Worm (Caenorhabditis elegans): ENCODE results near the gene C44H9.5.
A peak's percentile ranks its signal among the peaks of the same experiment; 100 is the strongest.

- TF ChIP-seq lin-26 (GFP tag; IDR thresholded peaks at IDR 0.05) (no peak), ama-1 (optimal IDR thresholded peaks at IDR 0.05) (no peak), ama-1 (GFP tag; optimal IDR thresholded peaks at IDR 0.05) (no peak), sdz-38 (tag; optimal IDR thresholded peaks at IDR 0.05) (no peak), zim-3 (tag; optimal IDR thresholded peaks at IDR 0.05) (no peak), hmg-1.2 (GFP tag; IDR thresholded peaks at IDR 0.05) (peak; percentile 73; the same call in 1 of the 2 replicates), ceh-91 (GFP tag; IDR thresholded peaks at IDR 0.05) (no peak), egrh-3 (GFP tag; IDR thresholded peaks at IDR 0.05) (peak; percentile 59; the same call in 1 of the 2 replicates), akir-1 (GFP tag; optimal IDR thresholded peaks at IDR 0.05) (no peak)
These were observed 35.2 kb downstream of the C44H9.5 start for ce11 chrV:12814481-12814882.

Data from whole organism, young adult.